Fruit fly (Drosophila melanogaster): ENCODE measurements around the gene CG4960.
A peak's percentile ranks its signal among the peaks of the same experiment; 100 is the strongest.

CG4960 gene

DNA sequence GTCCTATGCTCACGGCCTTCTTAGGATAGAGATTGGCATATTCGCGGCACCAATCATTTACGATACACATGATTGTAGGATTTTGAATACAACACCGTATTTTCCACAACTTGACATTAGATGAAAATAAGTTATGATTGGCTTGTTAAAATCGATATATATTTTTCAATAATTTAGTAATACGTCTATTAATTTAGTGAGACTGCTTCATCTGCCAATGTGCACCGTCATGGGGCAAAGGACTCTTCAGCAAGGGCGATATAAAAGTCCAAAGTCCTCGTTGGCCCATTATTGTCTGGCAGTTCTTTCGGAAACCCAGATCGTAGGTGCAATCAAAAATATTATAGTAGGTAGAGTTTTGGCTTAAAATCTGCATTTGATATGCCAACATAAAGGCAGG, 11.0 kb downstream of the CG4960 start, which contains the start of gene CG17196:
TSS of gene CG17196 (minus strand) at position 101 of the 400 bp plus-strand sequence.
- TF ChIP-seq CG6808 (GFP tag; optimal IDR thresholded peaks at IDR 0.05) (no peak), fd85E (GFP tag; optimal IDR thresholded peaks at IDR 0.05) (no peak), dsx (GFP tag; optimal IDR thresholded peaks at IDR 0.05; ENCODE audit: poor library complexity, severe bottlenecking) (no peak), Hr39 (GFP tag; optimal IDR thresholded peaks at IDR 0.05) (no peak), ss (GFP tag; optimal IDR thresholded peaks at IDR 0.05) (no peak), eg (GFP tag; IDR thresholded peaks at IDR 0.05) (no peak)

- TF ChIP-seq CG6808 (GFP tag; optimal IDR thresholded peaks at IDR 0.05) (no peak), vri (GFP tag; optimal IDR thresholded peaks at IDR 0.05) (no peak), CG1621 (tag; optimal IDR thresholded peaks at IDR 0.05) (no peak), topi (GFP tag; optimal IDR thresholded peaks at IDR 0.05) (no peak), CG3032 (tag; optimal IDR thresholded peaks at IDR 0.05) (no peak), CG11294 (GFP tag; IDR thresholded peaks at IDR 0.05) (no peak)
Measured at dm6 chr3R:25775269-25775668, 11.8 kb downstream of the CG4960 start, which contains the start of the genes CG17197 and CG17198. TSS of gene CG17197 (minus strand) at chr3R:25775369. TSS of gene CG17198 (minus strand) at chr3R:25775369.

DNA sequence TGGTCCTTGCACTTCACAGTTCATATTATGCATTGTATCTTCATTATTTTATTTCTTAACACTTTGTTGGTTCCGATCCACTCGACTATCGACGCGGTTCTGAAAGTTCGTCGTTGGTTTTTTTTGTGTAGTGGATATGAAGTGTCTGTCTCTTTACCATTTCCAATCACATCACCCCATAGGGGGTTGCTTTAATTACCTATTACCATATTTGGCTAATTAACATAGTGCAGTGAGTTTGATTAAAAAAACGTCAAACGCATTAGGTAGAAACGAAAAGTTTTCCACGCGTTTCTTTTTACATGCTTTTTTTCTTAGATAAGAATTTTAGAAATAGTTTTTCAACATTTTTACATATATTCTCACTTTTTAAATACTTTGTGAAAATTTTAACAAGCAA, 24.1 kb downstream of the CG4960 start, which contains the start of gene LpR1:
TSS of gene LpR1 (minus strand) at position 101 of the 400 bp plus-strand sequence.
- TF ChIP-seq CG16779 (tag; optimal IDR thresholded peaks at IDR 0.05) = no peak
- TF ChIP-seq Hr39 (GFP tag; optimal IDR thresholded peaks at IDR 0.05) = no peak
- TF ChIP-seq acj6 (GFP tag; optimal IDR thresholded peaks at IDR 0.05) = no peak
- no peak for TF ChIP-seq fd85E (GFP tag; optimal IDR thresholded peaks at IDR 0.05)
- TF ChIP-seq CG8119 (GFP tag; IDR thresholded peaks at IDR 0.05) = no peak
- no peak for TF ChIP-seq CG32006 (GFP tag; optimal IDR thresholded peaks at IDR 0.05)
- no peak for TF ChIP-seq salr (GFP tag; optimal IDR thresholded peaks at IDR 0.05)

DNA sequence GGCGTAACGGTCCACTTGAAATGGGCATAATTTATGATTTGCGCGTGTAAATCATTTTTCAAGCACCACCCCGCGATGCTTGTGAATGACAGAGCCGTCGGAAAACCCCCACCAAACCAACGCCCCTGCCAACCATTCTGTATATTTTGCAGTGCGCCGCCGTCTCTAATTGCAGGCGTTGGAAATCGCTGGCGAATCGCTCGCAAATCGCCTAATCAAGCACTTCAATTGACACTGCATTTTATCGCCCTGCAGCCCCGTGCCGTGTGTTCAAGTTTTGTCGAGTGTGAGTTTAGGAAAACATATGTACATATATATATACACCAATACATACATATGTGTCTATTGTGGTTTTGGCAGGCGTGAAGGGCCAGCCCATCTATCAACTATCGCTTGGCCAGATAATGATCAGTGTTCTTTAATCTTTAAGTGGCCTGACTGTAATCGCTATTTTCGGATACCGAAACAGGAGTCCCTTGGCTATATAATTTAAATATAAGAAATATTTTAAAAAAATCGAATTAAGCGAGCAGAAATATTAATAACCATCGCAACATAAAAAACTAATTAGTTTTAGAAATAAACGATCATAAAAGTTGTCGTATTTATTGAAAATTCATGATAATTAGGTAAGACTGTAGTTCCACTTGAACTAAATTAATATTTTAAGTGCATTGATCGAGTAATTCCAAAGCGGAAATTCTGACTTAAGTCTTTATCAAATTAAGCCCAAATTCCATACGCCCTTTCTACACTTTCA, 24.9 kb downstream of the CG4960 start:
- TF ChIP-seq Lpt (GFP tag; optimal IDR thresholded peaks at IDR 0.05) (no peak), Hr39 (GFP tag; optimal IDR thresholded peaks at IDR 0.05) (no peak), CG6163 (GFP tag; IDR thresholded peaks at IDR 0.05) (no peak), CG6854 (GFP tag; optimal IDR thresholded peaks at IDR 0.05) (no peak), Eip78C (GFP tag) (no peak), CG11294 (GFP tag; IDR thresholded peaks at IDR 0.05) (no peak), CG4318 (GFP tag; optimal IDR thresholded peaks at IDR 0.05) (no peak), CG7368 (GFP tag; optimal IDR thresholded peaks at IDR 0.05) (no peak), achi (GFP tag; optimal IDR thresholded peaks at IDR 0.05) (no peak), CG11762 (GFP tag; optimal IDR thresholded peaks at IDR 0.05; ENCODE audit: insufficient read depth) (no peak)

- TF ChIP-seq achi (GFP tag; optimal IDR thresholded peaks at IDR 0.05) = no peak
- TF ChIP-seq CG8119 (GFP tag; IDR thresholded peaks at IDR 0.05) = peak; percentile 52; the same call in 2 of the 3 replicates
- peak; percentile 73 for TF ChIP-seq eg (GFP tag; IDR thresholded peaks at IDR 0.05)
- TF ChIP-seq dsx (GFP tag; optimal IDR thresholded peaks at IDR 0.05; ENCODE audit: poor library complexity, severe bottlenecking) = no peak
- peak in 1 of 2 experiments; percentile 1 for TF ChIP-seq ss (GFP tag; optimal IDR thresholded peaks at IDR 0.05)
- no peak for TF ChIP-seq fkh (GFP tag; optimal IDR thresholded peaks at IDR 0.05)
- TF ChIP-seq CG15336 (GFP tag; IDR thresholded peaks at IDR 0.05) = peak; percentile 49
- peak; percentile 43 for TF ChIP-seq svp (GFP tag)
- TF ChIP-seq CG6854 (GFP tag; optimal IDR thresholded peaks at IDR 0.05) = no peak
- TF ChIP-seq CG6163 (GFP tag; IDR thresholded peaks at IDR 0.05) = peak; percentile 46; the same call in 2 of the 3 replicates
- no peak for TF ChIP-seq Hr38 (GFP tag; optimal IDR thresholded peaks at IDR 0.05)
- TF ChIP-seq CG3032 (tag; optimal IDR thresholded peaks at IDR 0.05) = no peak
- TF ChIP-seq Lpt (GFP tag; optimal IDR thresholded peaks at IDR 0.05) = no peak
- TF ChIP-seq CG6276 (GFP tag; optimal IDR thresholded peaks at IDR 0.05) = peak; percentile 42
- TF ChIP-seq CG4318 (GFP tag; optimal IDR thresholded peaks at IDR 0.05) = no peak
- no peak for TF ChIP-seq CG7368 (GFP tag; optimal IDR thresholded peaks at IDR 0.05)
- no peak for TF ChIP-seq CG11762 (GFP tag; optimal IDR thresholded peaks at IDR 0.05; ENCODE audit: insufficient read depth)
- peak; percentile 17 for TF ChIP-seq CG32006 (GFP tag; optimal IDR thresholded peaks at IDR 0.05)
Measured at dm6 chr3R:25760190-25760589, 26.9 kb downstream of the CG4960 start.

Measured in whole organism, prepupa.